Fruit fly (Drosophila melanogaster) whole organism, prepupa: ENCODE measurements around the gene CG46394.

Experiments
- Blimp-1 ChIP-seq: fragments of 200-800 bp; sonication (Bioruptor generic); optimal IDR thresholded peaks from 3 replicates; lab custom pipeline; 2017; ENCODE audit warnings: missing biosample characterization, missing genetic modification characterization, mild to moderate bottlenecking, moderate library complexity, missing genetic modification reagents
- CG16779 ChIP-seq: fragments of 200-800 bp; sonication (Bioruptor generic); optimal IDR thresholded peaks from 3 replicates; lab custom pipeline; 2017; ENCODE audit warnings: missing biosample characterization, mild to moderate bottlenecking, missing genetic modification characterization
- CG6792 ChIP-seq: fragments of 200-800 bp; sonication (Bioruptor generic); optimal IDR thresholded peaks from 3 replicates; lab custom pipeline; 2016; ENCODE audit warnings: missing biosample characterization, missing genetic modification characterization
- CG8319 ChIP-seq: fragments of 200-800 bp; sonication (Bioruptor generic); optimal IDR thresholded peaks from 3 replicates; lab custom pipeline; 2016; ENCODE audit warnings: missing biosample characterization, missing genetic modification characterization
- CG9139 ChIP-seq: fragments of 200-800 bp; sonication (Bioruptor generic); optimal IDR thresholded peaks from 3 replicates; lab custom pipeline; 2017; ENCODE audit warnings: missing biosample characterization, mild to moderate bottlenecking, missing genetic modification characterization
- Ets96B ChIP-seq: fragments of 200-800 bp; optimal IDR thresholded peaks from 2 replicates; lab custom pipeline; 2019; ENCODE audit warnings: missing biosample characterization, mild to moderate bottlenecking, missing genetic modification characterization, moderate library complexity
- Hr38 ChIP-seq: sonication (Bioruptor generic); optimal IDR thresholded peaks from 2 replicates; lab custom pipeline; 2016; ENCODE audit warnings: missing biosample characterization, missing genetic modification characterization
- Hr4 ChIP-seq: fragments of 200-800 bp; sonication (Bioruptor generic); optimal IDR thresholded peaks from 3 replicates; lab custom pipeline; 2016; ENCODE audit warnings: missing biosample characterization, missing genetic modification characterization
- Met ChIP-seq: fragments of 200-800 bp; sonication (Bioruptor generic); optimal IDR thresholded peaks from 3 replicates; lab custom pipeline; 2016; ENCODE audit warnings: missing biosample characterization, missing genetic modification characterization
- OdsH ChIP-seq: fragments of 200-800 bp; sonication (Bioruptor generic); optimal IDR thresholded peaks from 3 replicates; lab custom pipeline; 2016; ENCODE audit warnings: missing biosample characterization, missing genetic modification characterization
- Sox14 ChIP-seq: fragments of 200-800 bp; sonication (Bioruptor generic); optimal IDR thresholded peaks from 3 replicates; lab custom pipeline; 2016; ENCODE audit warnings: missing biosample characterization, missing genetic modification characterization
- cyc ChIP-seq: fragments of 200-800 bp; sonication (Bioruptor generic); optimal IDR thresholded peaks from 3 replicates; lab custom pipeline; 2016; ENCODE audit warnings: missing biosample characterization, missing genetic modification characterization
- fd85E ChIP-seq: fragments of 200-800 bp; sonication (Bioruptor generic); optimal IDR thresholded peaks from 3 replicates; lab custom pipeline; 2016; ENCODE audit warnings: missing biosample characterization, missing genetic modification characterization
- fkh ChIP-seq: fragments of 200-800 bp; sonication (Bioruptor generic); optimal IDR thresholded peaks from 3 replicates; lab custom pipeline; 2017; ENCODE audit warnings: missing biosample characterization, mild to moderate bottlenecking, missing genetic modification characterization, moderate library complexity

DNA sequence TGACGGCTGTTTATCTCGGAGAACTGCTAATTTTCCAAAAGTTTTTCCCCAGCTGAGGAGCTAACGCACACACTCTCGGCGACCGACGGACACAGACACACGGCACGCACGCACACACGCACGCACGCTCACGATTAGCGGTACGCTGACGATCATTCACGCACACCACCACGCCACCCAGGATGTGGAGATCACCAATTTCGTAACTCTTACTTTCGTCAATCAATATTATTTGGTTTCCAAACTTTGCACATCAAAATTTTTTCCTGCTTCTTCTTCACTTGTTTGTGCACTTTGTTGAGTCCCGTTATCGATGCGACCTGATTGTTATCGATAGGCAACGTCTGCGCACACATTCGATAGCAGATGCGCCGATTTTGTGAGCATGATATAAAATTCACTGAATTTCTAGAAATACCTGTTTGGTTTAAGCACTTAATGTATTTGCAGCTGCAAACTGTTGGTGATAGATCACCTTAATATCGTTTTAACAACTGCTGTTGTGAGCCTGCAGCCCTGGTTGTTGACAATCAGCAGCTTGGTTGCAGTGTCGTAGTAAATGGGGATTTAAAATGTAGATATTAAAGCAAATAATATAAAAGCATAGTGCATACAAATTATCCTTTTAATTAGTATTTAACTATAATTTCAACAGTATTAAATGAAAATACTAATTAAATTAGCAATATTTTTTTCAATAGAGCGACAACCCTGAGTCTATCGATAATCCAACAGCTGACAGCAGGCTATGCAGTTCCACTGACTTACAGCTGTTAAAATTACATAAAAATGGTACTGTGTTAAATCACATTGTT, 38.0 kb upstream of the CG46394 start, which contains the start of the genes CG7394 and Mob2:
- peak; percentile 85 for TF ChIP-seq Ets96B (tag; lab: Kevin White, UChicago)
- TF ChIP-seq cyc = peak; percentile 88
- TF ChIP-seq CG6792 (GFP tag; lab: Kevin White, UChicago) = peak; percentile 83
- TF ChIP-seq Blimp-1 (GFP tag; lab: Kevin White, UChicago) = peak; percentile 46
- TF ChIP-seq Sox14 (GFP tag; lab: Kevin White, UChicago) = peak; percentile 89
- peak; percentile 92 for TF ChIP-seq OdsH (GFP tag; lab: Kevin White, UChicago)
- peak; percentile 93 for TF ChIP-seq Hr4 (GFP tag; lab: Kevin White, UChicago)
- no peak for TF ChIP-seq CG9139 (GFP tag; lab: Kevin White, UChicago)
- peak; percentile 63 for TF ChIP-seq fd85E
- peak; percentile 91 for TF ChIP-seq Met
- peak; percentile 86 for TF ChIP-seq fkh (GFP tag; lab: Kevin White, UChicago)
- TF ChIP-seq CG8319 = peak; percentile 74
- TF ChIP-seq CG16779 = no peak
- TF ChIP-seq Hr38 (GFP tag; lab: Kevin White, UChicago) = peak; percentile 53
